Worm (Caenorhabditis elegans): Measurements from ENCODE around the gene C24D10.2.
A peak's percentile ranks its signal among the peaks of the same experiment; 100 is the strongest.

The C24D10.2 gene

DNA sequence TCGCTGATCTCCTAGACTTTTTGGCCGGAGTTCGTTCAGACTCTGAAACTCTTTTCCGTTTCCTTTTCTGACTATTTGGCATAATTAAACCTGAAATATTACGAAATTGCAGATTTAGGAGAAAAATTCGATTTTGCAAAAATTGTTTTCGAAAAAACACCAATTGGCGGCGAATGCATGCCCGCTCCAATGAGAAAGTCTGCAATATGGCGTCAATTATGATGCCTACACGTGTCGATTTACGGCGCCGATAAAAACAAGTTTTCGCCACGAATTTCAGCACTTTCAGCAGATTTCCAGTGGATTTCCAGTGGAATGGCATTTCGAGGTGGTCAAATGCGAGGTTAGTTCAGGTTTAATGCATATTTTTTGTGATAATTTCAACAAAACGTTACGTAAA lies 46.3 kb downstream of the C24D10.2 start, which contains the start of the genes Y59E9AL.36 and nbet-1 (continued):
- TF ChIP-seq dpff-1 (tag; optimal IDR thresholded peaks at IDR 0.05) (no peak), F23B12.7 (tag; optimal IDR thresholded peaks at IDR 0.05; ENCODE audit: insufficient read depth) (peak; percentile 72), let-607 (tag; optimal IDR thresholded peaks at IDR 0.05) (peak; percentile 95 to 97), egl-44 (GFP tag; IDR thresholded peaks at IDR 0.05) (no peak), C17E4.6 (GFP tag; IDR thresholded peaks at IDR 0.05) (0 out of 2 replicates have a peak, but pooled peaks have one; percentile 14), lir-1 (GFP tag; conservative IDR thresholded peaks at IDR 0.05) (no peak), ekl-4 (GFP tag; IDR thresholded peaks at IDR 0.05) (peak; percentile 59), mes-4 (tag; optimal IDR thresholded peaks at IDR 0.05) (no peak), mxl-1 (tag; optimal IDR thresholded peaks at IDR 0.05) (no peak), dox-1 (GFP tag; IDR thresholded peaks at IDR 0.05) (peak; percentile 86; the same call in 1 of the 2 replicates), nfya-1 (tag; optimal IDR thresholded peaks at IDR 0.05; ENCODE audit: borderline replicate concordance, insufficient read depth) (no peak), F49E8.2 (tag; optimal IDR thresholded peaks at IDR 0.05; ENCODE audit: insufficient read depth) (no peak), B0336.3 (GFP tag; IDR thresholded peaks at IDR 0.05) (peak; percentile 65), tbp1 (GFP tag; optimal IDR thresholded peaks at IDR 0.05) (peak; percentile 67), madf-10 (tag; optimal IDR thresholded peaks at IDR 0.05) (no peak), D2030.7 (GFP tag; IDR thresholded peaks at IDR 0.05) (peak; percentile 48), attf-6 (GFP tag; IDR thresholded peaks at IDR 0.05) (0 out of 2 replicates have a peak, but pooled peaks have one; percentile 35), nfya-2 (GFP tag; IDR thresholded peaks at IDR 0.05) (no peak), unc-130 (GFP tag; optimal IDR thresholded peaks at IDR 0.05) (no peak), F57C9.4 (tag; optimal IDR thresholded peaks at IDR 0.05) (no peak), lag-1 (GFP tag; IDR thresholded peaks at IDR 0.05) (no peak), somi-1 (GFP tag; optimal IDR thresholded peaks at IDR 0.05) (no peak), let-526 (GFP tag; IDR thresholded peaks at IDR 0.05) (no peak), F10E7.11 (tag; optimal IDR thresholded peaks at IDR 0.05) (no peak), C06A6.2 (GFP tag; conservative IDR thresholded peaks at IDR 0.05) (no peak), zfh-2 (GFP tag; conservative IDR thresholded peaks at IDR 0.05) (no peak), mcd-1 (GFP tag; IDR thresholded peaks at IDR 0.05) (peak; percentile 94), Y79H2A.3 (GFP tag; conservative IDR thresholded peaks at IDR 0.05) (no peak), hmg-1.2 (GFP tag; IDR thresholded peaks at IDR 0.05) (peak; percentile 49), pha-4 (tag; optimal IDR thresholded peaks at IDR 0.05) (no peak), ceh-40 (GFP tag; IDR thresholded peaks at IDR 0.05) (no peak), ceh-27 (GFP tag; optimal IDR thresholded peaks at IDR 0.05) (peak; percentile 41), nhr-179 (tag; optimal IDR thresholded peaks at IDR 0.05) (no peak), xnd-1 (tag; optimal IDR thresholded peaks at IDR 0.05) (no peak), snpc-3.4 (tag; optimal IDR thresholded peaks at IDR 0.05) (no peak), hsf-1 (GFP tag; IDR thresholded peaks at IDR 0.05) (no peak), zim-3 (tag; optimal IDR thresholded peaks at IDR 0.05) (no peak), ztf-22 (GFP tag; optimal IDR thresholded peaks at IDR 0.05) (no peak), atf-7 (tag; optimal IDR thresholded peaks at IDR 0.05) (no peak), akir-1 (GFP tag; optimal IDR thresholded peaks at IDR 0.05) (no peak), bed-2 (GFP tag; IDR thresholded peaks at IDR 0.05) (no peak), tlf-1 (GFP tag; optimal IDR thresholded peaks at IDR 0.05) (peak; percentile 64), chd-7 (tag; optimal IDR thresholded peaks at IDR 0.05) (no peak), egl-18 (GFP tag; IDR thresholded peaks at IDR 0.05) (no peak), cebp-1 (GFP tag; IDR thresholded peaks at IDR 0.05) (no peak), cebp-1 (tag; optimal IDR thresholded peaks at IDR 0.05) (no peak), snpc-1.1 (tag; optimal IDR thresholded peaks at IDR 0.05; ENCODE audit: insufficient read depth) (peak; percentile 46), hlh-26 (GFP tag; conservative IDR thresholded peaks at IDR 0.05) (no peak), attf-3 (GFP tag; conservative IDR thresholded peaks at IDR 0.05) (no peak)

Measured in whole organism, young adult.